Fruit fly (Drosophila melanogaster) whole organism, embryonic: Measurements from ENCODE around the gene lobo.

ENCODE experiments used
- Dref ChIP-seq: fragments of 200-800 bp; sonication (Bioruptor generic); IDR thresholded peaks from 2 replicates; pipeline ENCODE4 v1.3.6; 2022; ENCODE audit warnings: missing biosample characterization, missing genetic modification characterization
- Hsf ChIP-seq: fragments of 200-800 bp; sonication (Bioruptor generic); optimal IDR thresholded peaks from 3 replicates; lab custom pipeline; 2016; ENCODE audit warnings: missing biosample characterization, missing genetic modification characterization

DNA sequence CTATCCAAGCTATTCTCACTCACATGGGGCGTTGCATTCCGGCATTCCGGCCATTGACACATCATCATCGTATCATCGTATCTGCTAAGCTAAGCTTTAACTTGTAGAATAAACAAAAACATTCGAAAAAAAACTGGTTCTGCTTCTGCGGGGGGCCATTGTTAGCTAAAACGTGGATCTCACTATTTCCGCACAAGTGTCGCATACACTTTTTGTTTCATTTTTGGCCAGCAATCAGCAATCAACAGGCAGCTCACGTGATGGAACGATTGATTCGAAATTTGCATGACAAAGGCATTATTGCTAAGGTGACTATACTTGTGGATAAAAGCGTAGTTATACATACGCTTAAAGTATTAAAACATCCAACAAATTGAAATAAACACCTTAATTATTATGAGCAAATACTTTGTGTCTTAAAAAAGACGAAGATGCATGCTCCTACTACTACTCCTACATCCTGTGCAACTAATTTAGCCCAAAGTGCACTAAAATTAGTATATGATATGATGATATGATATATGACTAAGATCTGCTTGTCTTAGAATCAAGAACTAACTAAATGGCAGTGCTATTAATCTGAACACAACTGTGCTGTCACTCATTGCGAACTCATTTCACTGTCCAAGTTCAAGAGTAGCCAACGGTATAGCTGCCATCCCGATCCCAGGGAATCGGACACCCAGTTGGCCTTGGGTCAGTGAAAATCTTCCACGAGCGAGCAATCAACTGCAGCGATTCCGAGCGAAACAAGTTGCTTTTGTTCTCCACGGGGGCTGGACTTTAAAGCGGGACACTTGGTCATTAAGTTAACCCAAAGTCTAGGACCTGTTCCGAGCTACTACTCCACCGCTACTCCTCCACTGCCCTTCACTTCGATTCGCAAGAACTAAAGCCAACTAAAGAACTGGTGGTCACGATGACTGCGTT is 45.5 kb upstream of the lobo start:
- TF ChIP-seq Dref (GFP tag; lab: Robert Waterston, UW) (no peak), Hsf (no peak)
